Fruit fly (Drosophila melanogaster) whole organism, embryonic: ENCODE data around the gene CCDC53.

ENCODE experiments used
- Blimp-1 ChIP-seq: fragments of 200-800 bp; sonication (Bioruptor generic); optimal IDR thresholded peaks from 3 replicates; lab custom pipeline; 2018; ENCODE audit warnings: missing biosample characterization, missing genetic modification characterization, mild to moderate bottlenecking, moderate library complexity, missing genetic modification reagents
- CG10267 ChIP-seq: fragments of 200-800 bp; sonication (Bioruptor generic); optimal IDR thresholded peaks from 2 replicates; lab custom pipeline; 2018; ENCODE audit warnings: missing biosample characterization, mild to moderate bottlenecking, missing genetic modification characterization, moderate library complexity
- CG11695 ChIP-seq: fragments of 200-800 bp; sonication (Bioruptor generic); IDR thresholded peaks from 3 replicates; pipeline ENCODE4 v1.3.6; 2022; ENCODE audit warnings: missing biosample characterization, missing genetic modification characterization
- CG12155 ChIP-seq: fragments of 200-800 bp; sonication (Bioruptor generic); optimal IDR thresholded peaks from 3 replicates; lab custom pipeline; 2016; ENCODE audit warnings: missing biosample characterization, missing genetic modification characterization
- CG13296 ChIP-seq: fragments of 200-800 bp; sonication (Bioruptor generic); optimal IDR thresholded peaks from 3 replicates; lab custom pipeline; 2018; ENCODE audit warnings: missing biosample characterization, mild to moderate bottlenecking, missing genetic modification characterization
- CG13775 ChIP-seq: fragments of 200-800 bp; sonication (Bioruptor generic); optimal IDR thresholded peaks from 3 replicates; lab custom pipeline; 2017; ENCODE audit warnings: missing biosample characterization, mild to moderate bottlenecking, missing genetic modification characterization
- CG16815 ChIP-seq: fragments of 200-800 bp; sonication (Bioruptor generic); optimal IDR thresholded peaks from 3 replicates; lab custom pipeline; 2017; ENCODE audit warnings: missing biosample characterization, mild to moderate bottlenecking, missing genetic modification characterization
- CG17829 ChIP-seq: fragments of 200-800 bp; optimal IDR thresholded peaks from 2 replicates; lab custom pipeline; 2019; ENCODE audit warnings: missing biosample characterization, mild to moderate bottlenecking, missing genetic modification characterization, moderate library complexity
- CG18619 ChIP-seq: fragments of 200-800 bp; sonication (Bioruptor generic); optimal IDR thresholded peaks from 3 replicates; lab custom pipeline; 2017; ENCODE audit warnings: missing biosample characterization, mild to moderate bottlenecking, missing genetic modification characterization
- CG2875 ChIP-seq: fragments of 200-800 bp; sonication (Bioruptor generic); optimal IDR thresholded peaks from 2 replicates; lab custom pipeline; 2017; ENCODE audit warnings: missing biosample characterization, mild to moderate bottlenecking, missing genetic modification characterization, missing genetic modification reagents
- CG30431 ChIP-seq: fragments of 200-800 bp; sonication (Bioruptor generic); optimal IDR thresholded peaks from 2 replicates; lab custom pipeline; 2017; ENCODE audit warnings: missing biosample characterization, missing genetic modification characterization
- CG31388 ChIP-seq: fragments of 200-800 bp; sonication (Bioruptor generic); optimal IDR thresholded peaks from 2 replicates; lab custom pipeline; 2016; ENCODE audit warnings: missing biosample characterization, missing genetic modification characterization
- CG31441 ChIP-seq: fragments of 200-800 bp; sonication (Bioruptor generic); IDR thresholded peaks from 2 replicates; pipeline ENCODE4 v1.3.6; 2022; ENCODE audit warnings: missing biosample characterization, missing genetic modification characterization
- CG3407 ChIP-seq: fragments of 200-800 bp; sonication (Bioruptor generic); optimal IDR thresholded peaks from 2 replicates; lab custom pipeline; 2018; ENCODE audit warnings: missing biosample characterization, mild to moderate bottlenecking, missing genetic modification characterization
- CG5953 ChIP-seq: fragments of 200-800 bp; sonication (Bioruptor generic); IDR thresholded peaks from 2 replicates; pipeline ENCODE4 v1.3.6; 2022; ENCODE audit warnings: missing biosample characterization, missing genetic modification characterization
- CG6272 ChIP-seq: fragments of 200-800 bp; sonication (Bioruptor generic); IDR thresholded peaks from 2 replicates; pipeline ENCODE4 v1.3.6; 2022; ENCODE audit warnings: missing biosample characterization, missing genetic modification characterization
- CG7271 ChIP-seq: fragments of 200-800 bp; sonication (Bioruptor generic); optimal IDR thresholded peaks from 2 replicates; lab custom pipeline; 2018; ENCODE audit warnings: missing biosample characterization, mild to moderate bottlenecking, missing genetic modification characterization, moderate library complexity
- CG7745 ChIP-seq: fragments of 200-800 bp; sonication (Bioruptor generic); optimal IDR thresholded peaks from 2 replicates; lab custom pipeline; 2018; ENCODE audit warnings: missing biosample characterization, mild to moderate bottlenecking, missing genetic modification characterization, moderate library complexity
- CG8281 ChIP-seq: fragments of 200-800 bp; sonication (Bioruptor generic); optimal IDR thresholded peaks from 2 replicates; lab custom pipeline; 2018; ENCODE audit warnings: missing biosample characterization, mild to moderate bottlenecking, missing genetic modification characterization, moderate library complexity
- CG8924 ChIP-seq: fragments of 200-800 bp; optimal IDR thresholded peaks from 3 replicates; lab custom pipeline; 2019; ENCODE audit warnings: missing biosample characterization, mild to moderate bottlenecking, missing genetic modification characterization, moderate library complexity
- CTCF ChIP-seq: fragments of 200-800 bp; sonication (Bioruptor generic); optimal IDR thresholded peaks from 2 replicates; lab custom pipeline; 2017; ENCODE audit warnings: missing biosample characterization, mild to moderate bottlenecking, missing genetic modification characterization, moderate library complexity
- ERR ChIP-seq: fragments of 200-800 bp; sonication (Bioruptor generic); optimal IDR thresholded peaks from 2 replicates; lab custom pipeline; 2016; ENCODE audit warnings: missing biosample characterization, missing genetic modification characterization
- HLH54F ChIP-seq: fragments of 200-800 bp; sonication (Bioruptor generic); optimal IDR thresholded peaks from 3 replicates; lab custom pipeline; 2016; ENCODE audit warnings: missing biosample characterization, missing genetic modification characterization
- Hr3 ChIP-seq: fragments of 200-800 bp; sonication (Bioruptor generic); optimal IDR thresholded peaks from 3 replicates; lab custom pipeline; 2016; ENCODE audit warnings: missing biosample characterization, missing genetic modification characterization
- Hr39 ChIP-seq: fragments of >200 bp; optimal IDR thresholded peaks from 2 replicates; lab custom pipeline; 2017
- NFAT ChIP-seq: fragments of 200-800 bp; sonication (Bioruptor generic); IDR thresholded peaks from 2 replicates; pipeline ENCODE4 v1.3.6; 2022; ENCODE audit warnings: missing biosample characterization, missing genetic modification characterization
- Opbp ChIP-seq: fragments of 200-800 bp; sonication (Bioruptor generic); IDR thresholded peaks from 3 replicates; pipeline ENCODE4 v1.3.6; 2022; ENCODE audit warnings: missing biosample characterization, missing genetic modification characterization; ENCODE audit not compliant: partially characterized antibody
- Side ChIP-seq: fragments of 200-800 bp; sonication (Bioruptor generic); optimal IDR thresholded peaks from 2 replicates; lab custom pipeline; 2016; ENCODE audit warnings: missing biosample characterization, missing genetic modification characterization
- Sin3A ChIP-seq: fragments of >200 bp; optimal IDR thresholded peaks from 2 replicates; lab custom pipeline; 2018
- Sry-δ ChIP-seq: fragments of 200-800 bp; sonication (Bioruptor generic); optimal IDR thresholded peaks from 2 replicates; lab custom pipeline; 2016; ENCODE audit warnings: missing biosample characterization, missing genetic modification characterization
- Ssrp ChIP-seq: fragments of 200-800 bp; sonication (Bioruptor generic); optimal IDR thresholded peaks from 2 replicates; lab custom pipeline; 2018; ENCODE audit warnings: missing biosample characterization, mild to moderate bottlenecking, missing genetic modification characterization, moderate library complexity
- Tbp ChIP-seq: fragments of >200 bp; optimal IDR thresholded peaks from 2 replicates; lab custom pipeline; 2018; ENCODE audit warnings: missing biosample characterization, missing genetic modification characterization
- Trl ChIP-seq, 3 experiments: fragments of >200 bp in 2 of 3; fragments of 200-800 bp in 1 of 3; sonication (Bioruptor generic) in 1 of 3; optimal IDR thresholded peaks; 2 replicates in 1 of 3; 3 replicates in 2 of 3; lab custom pipeline; 2016 to 2017; ENCODE audit warnings: missing biosample characterization in 1 of 3, missing genetic modification characterization in 1 of 3
- Vsx1 ChIP-seq: fragments of 200-800 bp; sonication (Bioruptor generic); optimal IDR thresholded peaks from 2 replicates; lab custom pipeline; 2017; ENCODE audit warnings: missing biosample characterization, mild to moderate bottlenecking, missing genetic modification characterization, missing genetic modification reagents
- aop ChIP-seq: fragments of 200-800 bp; sonication (Bioruptor generic); IDR thresholded peaks from 2 replicates; pipeline ENCODE4 v1.3.6; 2022; ENCODE audit warnings: missing biosample characterization, missing genetic modification characterization
- bcd ChIP-seq: fragments of 200-800 bp; sonication (Bioruptor generic); optimal IDR thresholded peaks from 2 replicates; lab custom pipeline; 2017; ENCODE audit warnings: missing biosample characterization, mild to moderate bottlenecking, missing genetic modification characterization
- chm ChIP-seq: fragments of 200-800 bp; sonication (Bioruptor generic); IDR thresholded peaks from 2 replicates; pipeline ENCODE4 v1.3.6; 2022; ENCODE audit warnings: missing biosample characterization, missing genetic modification characterization
- gce ChIP-seq: fragments of 200-800 bp; sonication (Bioruptor generic); IDR thresholded peaks from 3 replicates; pipeline ENCODE4 v1.3.6; 2022; ENCODE audit warnings: missing biosample characterization, missing genetic modification characterization
- gfzf ChIP-seq: fragments of 200-800 bp; sonication (Bioruptor generic); optimal IDR thresholded peaks from 2 replicates; lab custom pipeline; 2016; ENCODE audit warnings: missing biosample characterization, mild to moderate bottlenecking, missing genetic modification characterization, moderate library complexity
- maf-S ChIP-seq: fragments of 200-800 bp; sonication (Bioruptor generic); optimal IDR thresholded peaks from 2 replicates; lab custom pipeline; 2016; ENCODE audit warnings: missing biosample characterization, missing genetic modification characterization
- nau ChIP-seq: fragments of 200-800 bp; sonication (Bioruptor generic); optimal IDR thresholded peaks from 3 replicates; lab custom pipeline; 2017; ENCODE audit warnings: missing biosample characterization, mild to moderate bottlenecking, missing genetic modification characterization, missing genetic modification reagents
- pan ChIP-seq, 4 experiments: fragments of >200 bp in 3 of 4; fragments of 200-800 bp in 1 of 4; sonication (Bioruptor generic) in 1 of 4; optimal IDR thresholded peaks in 3 of 4; IDR thresholded peaks in 1 of 4; 2 replicates each; pipeline versions ENCODE4 v1.3.6 to Lab custom; 2017 to 2022; ENCODE audit warnings: missing biosample characterization in 2 of 4, missing genetic modification characterization in 2 of 4, mixed read lengths in 1 of 4
- pfk ChIP-seq: fragments of 200-800 bp; sonication (Bioruptor generic); optimal IDR thresholded peaks from 2 replicates; lab custom pipeline; 2018; ENCODE audit warnings: missing biosample characterization, mild to moderate bottlenecking, missing genetic modification characterization, moderate library complexity
- prd ChIP-seq, 3 experiments: fragments of >200 bp in 2 of 3; fragments of 200-800 bp in 1 of 3; sonication (Bioruptor generic) in 1 of 3; optimal IDR thresholded peaks in 2 of 3; IDR thresholded peaks in 1 of 3; 2 replicates in 2 of 3; 3 replicates in 1 of 3; pipeline versions ENCODE4 v1.3.6 to Lab custom; 2017 to 2022; ENCODE audit warnings: missing biosample characterization in 1 of 3, missing genetic modification characterization in 1 of 3
- row ChIP-seq: fragments of 200-800 bp; sonication (Bioruptor generic); IDR thresholded peaks from 3 replicates; pipeline ENCODE4 v1.3.6; 2022; ENCODE audit warnings: missing biosample characterization, missing genetic modification characterization
- run ChIP-seq: fragments of 200-800 bp; sonication (Bioruptor generic); optimal IDR thresholded peaks from 3 replicates; lab custom pipeline; 2018; ENCODE audit warnings: missing biosample characterization, mild to moderate bottlenecking, missing genetic modification characterization
- trem ChIP-seq: fragments of 200-800 bp; optimal IDR thresholded peaks from 3 replicates; lab custom pipeline; 2019; ENCODE audit warnings: missing biosample characterization, mild to moderate bottlenecking, missing genetic modification characterization, moderate library complexity
- trh ChIP-seq: fragments of 200-800 bp; sonication (Bioruptor generic); optimal IDR thresholded peaks from 2 replicates; lab custom pipeline; 2016; ENCODE audit warnings: missing biosample characterization, missing genetic modification characterization
- unc-4 ChIP-seq: fragments of 200-800 bp; sonication (Bioruptor generic); IDR thresholded peaks from 2 replicates; pipeline ENCODE4 v1.3.6; 2022; ENCODE audit warnings: missing biosample characterization, missing genetic modification characterization; ENCODE audit not compliant: partially characterized antibody
- vvl ChIP-seq: fragments of 200-800 bp; sonication (Bioruptor generic); IDR thresholded peaks from 2 replicates; pipeline ENCODE4 v1.3.6; 2022; ENCODE audit warnings: missing biosample characterization, missing genetic modification characterization
- zen ChIP-seq: fragments of 200-800 bp; sonication (Bioruptor generic); optimal IDR thresholded peaks from 3 replicates; lab custom pipeline; 2018; ENCODE audit warnings: missing biosample characterization, mild to moderate bottlenecking, missing genetic modification characterization, moderate library complexity

CCDC53 gene

DNA sequence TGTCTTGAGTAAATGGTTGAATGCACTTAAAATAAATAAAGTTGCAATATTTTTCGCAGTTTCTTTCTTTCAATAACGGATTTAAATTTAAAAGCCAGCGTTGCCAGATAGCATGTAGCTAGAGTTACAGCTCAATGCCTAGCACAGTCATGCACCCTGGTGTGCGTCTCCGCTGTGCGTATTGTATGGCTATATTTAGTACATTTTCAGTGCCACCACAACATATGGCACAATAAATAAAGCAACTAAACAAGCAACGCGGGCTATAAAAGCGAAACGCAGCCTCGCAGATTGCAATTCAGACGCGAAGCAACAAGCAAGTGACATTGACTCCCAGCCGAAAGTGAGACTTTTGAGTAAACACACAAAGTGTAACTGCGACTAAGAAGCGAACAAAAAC is 42.3 kb upstream of the CCDC53 start, which contains the start of gene Sirup (continued):
- TF ChIP-seq CG10267 (tag; lab: Kevin White, UChicago) (peak; percentile 38), pfk (GFP tag; lab: Kevin White, UChicago) (no peak), Ssrp (tag; lab: Kevin White, UChicago) (no peak), vvl (GFP tag; lab: Robert Waterston, UW) (peak; percentile 37), CG8281 (tag; lab: Kevin White, UChicago) (no peak), Side (GFP tag; lab: Kevin White, UChicago) (no peak), NFAT (GFP tag; lab: Robert Waterston, UW) (no peak), Tbp (GFP tag; lab: Kevin White, UChicago) (no peak), CG12155 (no peak), gce (GFP tag; lab: Robert Waterston, UW) (no peak), run (tag; lab: Kevin White, UChicago) (no peak), CG17829 (tag; lab: Kevin White, UChicago) (peak; percentile 20), CG18619 (GFP tag; lab: Kevin White, UChicago) (no peak), unc-4 (GFP tag; lab: Robert Waterston, UW) (peak; percentile 39), gfzf (peak; percentile 91), HLH54F (GFP tag; lab: Kevin White, UChicago) (no peak), CG16815 (GFP tag; lab: Kevin White, UChicago) (no peak), trh (GFP tag; lab: Kevin White, UChicago) (no peak), Sin3A (lab: Kevin White, UChicago) (peak; percentile 55), Opbp (GFP tag; lab: Robert Waterston, UW) (peak; percentile 80), prd (optimal IDR thresholded peaks at IDR 0.05; lab: Kevin White, UChicago) (no peak), prd (GFP tag; IDR thresholded peaks at IDR 0.05; lab: Robert Waterston, UW) (peak; percentile 19; the same call in 1 of the 3 replicates), bcd (GFP tag; lab: Kevin White, UChicago) (peak; percentile 36), chm (no peak), Hr3 (no peak), CG3407 (GFP tag; lab: Kevin White, UChicago) (no peak), zen (tag; lab: Kevin White, UChicago) (no peak), CTCF (GFP tag; lab: Kevin White, UChicago) (peak; percentile 70), CG2875 (GFP tag; lab: Kevin White, UChicago) (no peak), Blimp-1 (GFP tag; lab: Kevin White, UChicago) (no peak), CG31441 (no peak), CG13775 (GFP tag; lab: Kevin White, UChicago) (no peak), Trl (optimal IDR thresholded peaks at IDR 0.05; lab: Kevin White, UChicago) (no peak), Trl (GFP tag; optimal IDR thresholded peaks at IDR 0.05; lab: Kevin White, UChicago) (no peak), CG7745 (tag; lab: Kevin White, UChicago) (no peak), pan (optimal IDR thresholded peaks at IDR 0.05; lab: Kevin White, UChicago) (no peak), pan (GFP tag; optimal IDR thresholded peaks at IDR 0.05 in 1 of 2, IDR thresholded peaks at IDR 0.05 in 1 of 2) (no peak), CG5953 (no peak), Hr39 (lab: Kevin White, UChicago) (no peak), Sry-δ (peak; percentile 60), nau (no peak), maf-S (GFP tag; lab: Kevin White, UChicago) (no peak), ERR (GFP tag; lab: Kevin White, UChicago) (peak; percentile 8), row (GFP tag; lab: Robert Waterston, UW) (peak; percentile 25; the same call in 2 of the 3 replicates), CG11695 (GFP tag; lab: Robert Waterston, UW) (no peak), CG13296 (no peak), Vsx1 (GFP tag; lab: Kevin White, UChicago) (no peak), CG7271 (no peak), CG6272 (no peak), CG30431 (GFP tag; lab: Kevin White, UChicago) (no peak), CG31388 (no peak), CG8924 (tag; lab: Kevin White, UChicago) (no peak), aop (GFP tag; lab: Robert Waterston, UW) (no peak), trem (tag; lab: Kevin White, UChicago) (peak; percentile 54)
